Fruit fly (Drosophila melanogaster) whole organism, larva: ENCODE measurements around the gene CG31533.

Experiments
- noc ChIP-seq: fragments of 200-800 bp; sonication (Bioruptor generic); optimal IDR thresholded peaks from 3 replicates; lab custom pipeline; 2019; ENCODE audit warnings: missing biosample characterization, mild to moderate bottlenecking, missing genetic modification characterization, moderate library complexity

Gene CG31533

dm6 chr3R:14108158-14108921 is 48.9 kb downstream of the CG31533 start, which contains the start of gene CG12402:
Gene CG12402, minus strand, starts transcription at chr3R:14108321.
- TF ChIP-seq noc (tag; lab: Kevin White, UChicago): no peak

- TF ChIP-seq noc (tag; lab: Kevin White, UChicago): no peak
These were observed 49.6 kb downstream of the CG31533 start for dm6 chr3R:14107597-14107996.
